Worm (Caenorhabditis elegans) whole organism, L1 larva: ENCODE measurements around the gene pals-21.

ENCODE experiments used
- ceh-82 ChIP-seq, 3 experiments: fragments of 150-350 bp in 1 of 3; sonication (generic microtip) in 2 of 3; optimal IDR thresholded peaks; 2 replicates each; lab custom pipeline; 2014 to 2017; ENCODE audit warnings: missing biosample characterization in 3 of 3, missing genetic modification characterization in 3 of 3
- efl-1 ChIP-seq, 4 experiments: fragments of 150-350 bp; optimal IDR thresholded peaks in 3 of 4; peaks in 1 of 4; 1 replicate in 1 of 4; 2 replicates in 3 of 4; lab custom pipeline; 2014; ENCODE audit warnings: missing biosample characterization in 2 of 4, missing genetic modification characterization in 2 of 4, missing genetic modification reagents in 2 of 4
- ets-5 ChIP-seq: fragments of 200-800 bp; sonication (Bioruptor generic); IDR thresholded peaks from 2 replicates; pipeline ENCODE4 v1.3.6; 2022; ENCODE audit warnings: missing genetic modification characterization, missing compliant biosample characterization
- xbp-1 ChIP-seq: sonication (generic microtip); optimal IDR thresholded peaks from 2 replicates; lab custom pipeline; 2016; ENCODE audit warnings: missing genetic modification characterization, missing compliant biosample characterization

DNA sequence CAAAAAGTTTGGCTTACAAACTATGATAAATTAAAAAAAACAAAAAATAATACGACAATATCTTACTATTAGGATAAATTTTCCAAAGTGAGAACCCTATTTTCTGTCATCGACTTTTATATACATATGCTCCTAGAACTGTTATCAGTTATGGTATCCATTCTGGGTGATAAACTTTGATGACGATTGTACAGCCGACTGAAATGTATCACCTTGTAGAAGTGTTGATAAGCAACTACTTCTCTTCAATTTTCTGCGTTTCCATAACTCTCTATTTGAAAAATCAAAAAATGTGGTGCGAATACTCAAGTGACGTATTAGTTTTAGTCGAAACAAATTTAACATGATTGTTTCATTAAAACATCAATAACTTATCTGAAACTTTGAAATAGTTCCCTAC, 9.6 kb upstream of the pals-21 start:
- no peak for TF ChIP-seq xbp-1 (tag; lab: Kevin White, UChicago)
- no peak for TF ChIP-seq ets-5
- TF ChIP-seq efl-1 (optimal IDR thresholded peaks at IDR 0.05; lab: Kevin White, UChicago): no peak
- TF ChIP-seq efl-1 (GFP tag; optimal IDR thresholded peaks at IDR 0.05 in 1 of 2; lab: Kevin White, UChicago): no peak
- TF ChIP-seq ceh-82 (tag; optimal IDR thresholded peaks at IDR 0.05; lab: Kevin White, UChicago): no peak
